Worm (Caenorhabditis elegans) whole organism, L4/young adult: ENCODE results near the gene srv-5.
"Not testable (repeated sequence)": the region's sequence is repeated elsewhere in the genome, so short reads cannot be mapped to it uniquely, and the experiment has no call there.

Experiments used
- W03F9.2 ChIP-seq: fragments of 150-350 bp; optimal IDR thresholded peaks from 2 replicates; lab custom pipeline; 2014; ENCODE audit warnings: missing biosample characterization, missing genetic modification characterization
- dao-5 ChIP-seq: sonication (generic microtip); optimal IDR thresholded peaks from 2 replicates; lab custom pipeline; 2016; ENCODE audit warnings: missing genotype, missing genetic modification characterization, moderate library complexity, missing compliant biosample characterization
- him-1 ChIP-seq: sonication (generic microtip); optimal IDR thresholded peaks from 2 replicates; lab custom pipeline; 2016; ENCODE audit warnings: missing genotype, missing genetic modification reagents, missing genetic modification characterization, missing compliant biosample characterization

The srv-5 gene

ce11 chrX:4252047-4252446 is at the start of gene srv-5:
Gene srv-5 (plus strand): TSS chrX:4252347.
- TF ChIP-seq W03F9.2 (tag; lab: Kevin White, UChicago), result no peak
- TF ChIP-seq him-1 (tag; lab: Kevin White, UChicago), result no peak
- no peak for TF ChIP-seq dao-5 (tag; lab: Kevin White, UChicago)

ce11 chrX:4207385-4207784 is 44.8 kb upstream of the srv-5 start, which contains the start of gene F20B6.9:
Gene F20B6.9 (minus strand): TSS chrX:4207485.
- TF ChIP-seq him-1, W03F9.2, dao-5 (tag; lab: Kevin White, UChicago): not testable (repeated sequence)

- TF ChIP-seq him-1 (tag; lab: Kevin White, UChicago) (no peak), W03F9.2 (tag; lab: Kevin White, UChicago) (peak; percentile 23)
Measured at ce11 chrX:4208495-4208894, 43.7 kb upstream of the srv-5 start.

ce11 chrX:4209131-4209530 is 43.0 kb upstream of the srv-5 start:
- TF ChIP-seq W03F9.2 (tag; lab: Kevin White, UChicago) (peak; percentile 98), him-1 (tag; lab: Kevin White, UChicago) (peak; percentile 100), dao-5 (tag; lab: Kevin White, UChicago) (peak; percentile 90)

ce11 chrX:4214643-4215042 is 37.5 kb upstream of the srv-5 start:
- TF ChIP-seq W03F9.2 (tag; lab: Kevin White, UChicago) (no peak), dao-5 (tag; lab: Kevin White, UChicago) (no peak), him-1 (tag; lab: Kevin White, UChicago) (peak; percentile 1)

ce11 chrX:4215500-4216107 is 36.5 kb upstream of the srv-5 start:
- no peak for TF ChIP-seq him-1 (tag; lab: Kevin White, UChicago)

ce11 chrX:4216894-4217293 is 35.3 kb upstream of the srv-5 start, which contains the start of the genes F20B6.10 and hpk-1:
Gene F20B6.10 (minus strand): TSS chrX:4217196.
Gene hpk-1 (minus strand): TSS chrX:4217290.
- TF ChIP-seq him-1 (tag; lab: Kevin White, UChicago) (no peak), W03F9.2 (tag; lab: Kevin White, UChicago) (no peak), dao-5 (tag; lab: Kevin White, UChicago) (no peak)

- no peak for TF ChIP-seq him-1 (tag; lab: Kevin White, UChicago)
Measured at ce11 chrX:4218174-4218573, 34.0 kb upstream of the srv-5 start, which contains the start of gene W01H2.2. Gene W01H2.2 (minus strand): TSS chrX:4218458.

- TF ChIP-seq him-1 (tag; lab: Kevin White, UChicago) (no peak), dao-5 (tag; lab: Kevin White, UChicago) (no peak), W03F9.2 (tag; lab: Kevin White, UChicago) (no peak)
Measured at ce11 chrX:4219487-4219886, 32.7 kb upstream of the srv-5 start.

- TF ChIP-seq dao-5 (tag; lab: Kevin White, UChicago), result no peak
- no peak for TF ChIP-seq him-1 (tag; lab: Kevin White, UChicago)
- TF ChIP-seq W03F9.2 (tag; lab: Kevin White, UChicago), result no peak
Measured at ce11 chrX:4222200-4222599, 29.9 kb upstream of the srv-5 start.

- TF ChIP-seq dao-5 (tag; lab: Kevin White, UChicago) (peak; percentile 65), W03F9.2 (tag; lab: Kevin White, UChicago) (no peak), him-1 (tag; lab: Kevin White, UChicago) (peak; percentile 93)
Measured at ce11 chrX:4222779-4223387, 29.3 kb upstream of the srv-5 start.

- no peak for TF ChIP-seq W03F9.2 (tag; lab: Kevin White, UChicago)
- TF ChIP-seq him-1 (tag; lab: Kevin White, UChicago), result no peak
- no peak for TF ChIP-seq dao-5 (tag; lab: Kevin White, UChicago)
Measured at ce11 chrX:4235752-4236151, 16.4 kb upstream of the srv-5 start, which contains the start of gene rab-37. Gene rab-37 (minus strand): TSS chrX:4235852.

- TF ChIP-seq W03F9.2 (tag; lab: Kevin White, UChicago) (no peak), him-1 (tag; lab: Kevin White, UChicago) (no peak), dao-5 (tag; lab: Kevin White, UChicago) (no peak)
Measured at ce11 chrX:4238971-4239370, 13.2 kb upstream of the srv-5 start.
